Fruit fly (Drosophila melanogaster) whole organism, pupa: Measurements from ENCODE around the gene CG42346.

ENCODE experiments used
- CG13204 ChIP-seq: fragments of 200-800 bp; sonication (Bioruptor generic); optimal IDR thresholded peaks from 2 replicates; lab custom pipeline; 2018; ENCODE audit warnings: missing biosample characterization, mild to moderate bottlenecking, missing genetic modification characterization, moderate library complexity
- CG14655 ChIP-seq: fragments of 200-800 bp; sonication (Bioruptor generic); optimal IDR thresholded peaks from 3 replicates; lab custom pipeline; 2017; ENCODE audit warnings: mild to moderate bottlenecking, missing biosample characterization, missing genetic modification reagents, missing genetic modification characterization
- CG8301 ChIP-seq: fragments of 200-800 bp; sonication (Bioruptor generic); optimal IDR thresholded peaks from 2 replicates; lab custom pipeline; 2018; ENCODE audit warnings: missing biosample characterization, mild to moderate bottlenecking, missing genetic modification characterization
- CG9948 ChIP-seq: fragments of 200-800 bp; sonication (Bioruptor generic); optimal IDR thresholded peaks from 2 replicates; lab custom pipeline; 2018; ENCODE audit warnings: missing biosample characterization, mild to moderate bottlenecking, missing genetic modification characterization, moderate library complexity
- D1 ChIP-seq: fragments of 200-800 bp; sonication (Bioruptor generic); optimal IDR thresholded peaks from 2 replicates; lab custom pipeline; 2018; ENCODE audit warnings: missing biosample characterization, mild to moderate bottlenecking, missing genetic modification characterization, moderate library complexity
- EcR ChIP-seq: fragments of 200-800 bp; sonication (Bioruptor generic); optimal IDR thresholded peaks from 3 replicates; lab custom pipeline; 2019; ENCODE audit warnings: missing biosample characterization, missing genetic modification characterization, mild to moderate bottlenecking, moderate library complexity, missing genetic modification reagents
- Ets98B ChIP-seq: fragments of 200-800 bp; sonication (Bioruptor generic); IDR thresholded peaks from 2 replicates; pipeline ENCODE4 v1.3.6; 2022; ENCODE audit warnings: missing biosample characterization, missing genetic modification characterization
- Pif1B ChIP-seq: fragments of 200-800 bp; sonication (Bioruptor generic); optimal IDR thresholded peaks from 3 replicates; lab custom pipeline; 2016; ENCODE audit warnings: missing biosample characterization, missing genetic modification characterization
- Snoo ChIP-seq: fragments of 200-800 bp; sonication (Bioruptor generic); optimal IDR thresholded peaks from 3 replicates; lab custom pipeline; 2017; ENCODE audit warnings: missing biosample characterization, mild to moderate bottlenecking, missing genetic modification characterization, inconsistent platforms
- gl ChIP-seq: fragments of 200-800 bp; sonication (Bioruptor generic); optimal IDR thresholded peaks from 2 replicates; lab custom pipeline; 2018; ENCODE audit warnings: missing biosample characterization, mild to moderate bottlenecking, missing genetic modification characterization
- rn ChIP-seq: fragments of 200-800 bp; sonication (Bioruptor generic); IDR thresholded peaks from 2 replicates; pipeline ENCODE4 v1.3.6; 2022; ENCODE audit warnings: missing biosample characterization, missing genetic modification characterization

dm6 chrX:22824669-22825068 lies 7.5 kb upstream of the CG42346 start:
- TF ChIP-seq Ets98B (GFP tag; lab: Robert Waterston, UW) = no peak
- no peak for TF ChIP-seq CG8301 (tag; lab: Kevin White, UChicago)
- no peak for TF ChIP-seq EcR (GFP tag; lab: Kevin White, UChicago)
- TF ChIP-seq CG13204 (GFP tag; lab: Kevin White, UChicago) = no peak
- TF ChIP-seq CG9948 (tag; lab: Kevin White, UChicago) = no peak
- TF ChIP-seq rn (GFP tag; lab: Robert Waterston, UW) = no peak
- no peak for TF ChIP-seq Pif1B (GFP tag; lab: Kevin White, UChicago)
- no peak for TF ChIP-seq gl (tag; lab: Kevin White, UChicago)
- peak; percentile 3 for TF ChIP-seq D1 (tag; lab: Kevin White, UChicago)
- no peak for TF ChIP-seq Snoo (tag; lab: Kevin White, UChicago)
- TF ChIP-seq CG14655 (GFP tag; lab: Kevin White, UChicago) = no peak
